Worm (Caenorhabditis elegans): Measurements from ENCODE around the gene scc-3.

ce11 chrV:12718622-12719021, 45.1 kb upstream of the scc-3 start, which contains the start of gene str-181:
- no peak for TF ChIP-seq let-607 (tag; optimal IDR thresholded peaks at IDR 0.05)
- no peak for TF ChIP-seq F49E8.2 (tag; optimal IDR thresholded peaks at IDR 0.05; ENCODE audit: insufficient read depth)
- TF ChIP-seq mxl-1 (tag; optimal IDR thresholded peaks at IDR 0.05) = no peak
- TF ChIP-seq F57C9.4 (tag; optimal IDR thresholded peaks at IDR 0.05) = no peak
- no peak for TF ChIP-seq lag-1 (GFP tag; IDR thresholded peaks at IDR 0.05)
- TF ChIP-seq lin-35 (GFP tag; optimal IDR thresholded peaks at IDR 0.05) = no peak
- no peak for TF ChIP-seq mes-4 (tag; optimal IDR thresholded peaks at IDR 0.05)
- TF ChIP-seq him-1 (tag; optimal IDR thresholded peaks at IDR 0.05) = no peak
- TF ChIP-seq C06A6.2 (GFP tag; conservative IDR thresholded peaks at IDR 0.05) = no peak
- no peak for TF ChIP-seq hrde-1 (tag; optimal IDR thresholded peaks at IDR 0.05; ENCODE audit: borderline replicate concordance)
- no peak for TF ChIP-seq efl-1 (GFP tag; optimal IDR thresholded peaks at IDR 0.05)
- no peak for TF ChIP-seq nfyb-1 (GFP tag; IDR thresholded peaks at IDR 0.05)
